Worm (Caenorhabditis elegans) whole organism, midembryonic: ENCODE measurements around the gene lgc-27.
A peak's percentile ranks its signal among the peaks of the same experiment; 100 is the strongest.

ENCODE experiments used
- T22C8.4 ChIP-seq: fragments of 200-800 bp; sonication (Bioruptor generic); IDR thresholded peaks from 2 replicates; pipeline ENCODE4 v1.3.6; 2022; ENCODE audit warnings: missing genetic modification characterization, missing compliant biosample characterization
- cog-1 ChIP-seq: sonication (generic microtip); optimal IDR thresholded peaks from 2 replicates; lab custom pipeline; 2016; ENCODE audit warnings: missing genetic modification characterization, missing compliant biosample characterization
- flt-1 ChIP-seq: fragments of 200-800 bp; sonication (Bioruptor generic); IDR thresholded peaks from 2 replicates; pipeline ENCODE4 v1.3.6; 2022; ENCODE audit warnings: missing genetic modification characterization, missing compliant biosample characterization
- klf-2 ChIP-seq: fragments of 200-800 bp; sonication (Bioruptor generic); conservative IDR thresholded peaks from 2 replicates; pipeline ENCODE4 v1.3.6; 2022; ENCODE audit warnings: missing genetic modification reagents, missing genetic modification characterization, missing compliant biosample characterization
- med-1 ChIP-seq: sonication (generic microtip); optimal IDR thresholded peaks from 2 replicates; lab custom pipeline; 2017; ENCODE audit warnings: missing genetic modification characterization, mild to moderate bottlenecking, missing compliant biosample characterization, antibody characterized with exemption, missing genetic modification reagents; ENCODE audit not compliant: insufficient read depth
- ref-1 ChIP-seq: fragments of 200-800 bp; sonication (Bioruptor generic); conservative IDR thresholded peaks from 2 replicates; pipeline ENCODE4 v1.3.6; 2022; ENCODE audit warnings: missing genetic modification reagents, missing genetic modification characterization, missing compliant biosample characterization
- tab-1 ChIP-seq: fragments of 200-800 bp; sonication (Bioruptor generic); IDR thresholded peaks from 2 replicates; pipeline ENCODE4 v1.3.6; 2022; ENCODE audit warnings: missing genetic modification characterization, missing compliant biosample characterization
- ztf-23 ChIP-seq: fragments of 200-800 bp; sonication (Bioruptor generic); IDR thresholded peaks from 2 replicates; pipeline ENCODE4 v1.3.6; 2022; ENCODE audit warnings: missing genetic modification reagents, missing genetic modification characterization, missing compliant biosample characterization
- ztf-29 ChIP-seq: fragments of 200-800 bp; sonication (Bioruptor generic); IDR thresholded peaks from 2 replicates; pipeline ENCODE4 v1.3.6; 2022; ENCODE audit warnings: missing genetic modification reagents, missing genetic modification characterization, missing compliant biosample characterization

The lgc-27 gene

ce11 chrII:4663186-4663585 lies 14.3 kb downstream of the lgc-27 start, which contains the start of gene T05A7.12:
Gene T05A7.12 (minus strand): TSS chrII:4663286.
- TF ChIP-seq tab-1 (GFP tag; lab: Robert Waterston, UW): no peak
- no peak for TF ChIP-seq flt-1 (GFP tag; lab: Robert Waterston, UW)
- TF ChIP-seq klf-2: no peak
- no peak for TF ChIP-seq T22C8.4 (GFP tag; lab: Robert Waterston, UW)
- no peak for TF ChIP-seq ztf-29 (GFP tag; lab: Robert Waterston, UW)
- TF ChIP-seq cog-1 (tag; lab: Kevin White, UChicago): no peak
- TF ChIP-seq med-1: no peak
- TF ChIP-seq ztf-23 (GFP tag; lab: Robert Waterston, UW): no peak

ce11 chrII:4665359-4665758 lies 16.5 kb downstream of the lgc-27 start, which contains the start of gene T05A7.11:
Gene T05A7.11 (minus strand): TSS chrII:4665459.
- TF ChIP-seq flt-1 (GFP tag; lab: Robert Waterston, UW): no peak
- TF ChIP-seq tab-1 (GFP tag; lab: Robert Waterston, UW): no peak
- no peak for TF ChIP-seq med-1
- no peak for TF ChIP-seq ztf-29 (GFP tag; lab: Robert Waterston, UW)
- TF ChIP-seq T22C8.4 (GFP tag; lab: Robert Waterston, UW): no peak
- TF ChIP-seq ref-1 (GFP tag; lab: Robert Waterston, UW): no peak
- TF ChIP-seq cog-1 (tag; lab: Kevin White, UChicago): no peak
- TF ChIP-seq ztf-23 (GFP tag; lab: Robert Waterston, UW): no peak
- TF ChIP-seq klf-2: no peak

ce11 chrII:4667572-4667971 lies 18.7 kb downstream of the lgc-27 start, which contains the start of gene fut-5:
Gene fut-5 (minus strand): TSS chrII:4667672.
- no peak for TF ChIP-seq flt-1 (GFP tag; lab: Robert Waterston, UW)
- no peak for TF ChIP-seq klf-2
- no peak for TF ChIP-seq ztf-23 (GFP tag; lab: Robert Waterston, UW)
- TF ChIP-seq ztf-29 (GFP tag; lab: Robert Waterston, UW): no peak
- TF ChIP-seq med-1: no peak
- no peak for TF ChIP-seq tab-1 (GFP tag; lab: Robert Waterston, UW)
- TF ChIP-seq cog-1 (tag; lab: Kevin White, UChicago): no peak
- TF ChIP-seq ref-1 (GFP tag; lab: Robert Waterston, UW): no peak
- TF ChIP-seq T22C8.4 (GFP tag; lab: Robert Waterston, UW): no peak

- TF ChIP-seq med-1: no peak
- TF ChIP-seq T22C8.4 (GFP tag; lab: Robert Waterston, UW): no peak
- no peak for TF ChIP-seq tab-1 (GFP tag; lab: Robert Waterston, UW)
- TF ChIP-seq flt-1 (GFP tag; lab: Robert Waterston, UW): no peak
- no peak for TF ChIP-seq ztf-29 (GFP tag; lab: Robert Waterston, UW)
- no peak for TF ChIP-seq klf-2
- no peak for TF ChIP-seq ztf-23 (GFP tag; lab: Robert Waterston, UW)
- TF ChIP-seq ref-1 (GFP tag; lab: Robert Waterston, UW): no peak
- TF ChIP-seq cog-1 (tag; lab: Kevin White, UChicago): no peak
Observed at ce11 chrII:4671692-4672091, 22.8 kb downstream of the lgc-27 start, which contains the start of gene T05A7.6. Gene T05A7.6 (minus strand): TSS chrII:4671792.

- TF ChIP-seq ztf-23 (GFP tag; lab: Robert Waterston, UW): 0 out of 2 replicates have a peak, but pooled peaks have one; percentile 52
- TF ChIP-seq flt-1 (GFP tag; lab: Robert Waterston, UW): 0 out of 2 replicates have a peak, but pooled peaks have one; percentile 37
- TF ChIP-seq klf-2: no peak
- peak; percentile 66 for TF ChIP-seq cog-1 (tag; lab: Kevin White, UChicago)
- TF ChIP-seq ref-1 (GFP tag; lab: Robert Waterston, UW): no peak
- peak; percentile 52 for TF ChIP-seq T22C8.4 (GFP tag; lab: Robert Waterston, UW)
Observed at ce11 chrII:4672584-4673110, 23.8 kb downstream of the lgc-27 start, which contains the start of the genes clec-140 and hmg-11. Gene clec-140 (plus strand): TSS chrII:4673060. Gene hmg-11 (plus strand): TSS chrII:4673085.

ce11 chrII:4673242-4673641 lies 24.4 kb downstream of the lgc-27 start:
- TF ChIP-seq cog-1 (tag; lab: Kevin White, UChicago) (no peak), tab-1 (GFP tag; lab: Robert Waterston, UW) (no peak), med-1 (no peak), flt-1 (GFP tag; lab: Robert Waterston, UW) (no peak), ztf-29 (GFP tag; lab: Robert Waterston, UW) (no peak), ztf-23 (GFP tag; lab: Robert Waterston, UW) (no peak), klf-2 (no peak), ref-1 (GFP tag; lab: Robert Waterston, UW) (no peak), T22C8.4 (GFP tag; lab: Robert Waterston, UW) (no peak)

- TF ChIP-seq ref-1 (GFP tag; lab: Robert Waterston, UW) (no peak), ztf-29 (GFP tag; lab: Robert Waterston, UW) (no peak), klf-2 (no peak), ztf-23 (GFP tag; lab: Robert Waterston, UW) (no peak), tab-1 (GFP tag; lab: Robert Waterston, UW) (no peak), cog-1 (tag; lab: Kevin White, UChicago) (no peak)
Observed at ce11 chrII:4673670-4674069, 24.8 kb downstream of the lgc-27 start.

ce11 chrII:4674188-4674587 lies 25.3 kb downstream of the lgc-27 start:
- TF ChIP-seq klf-2: no peak
- no peak for TF ChIP-seq cog-1 (tag; lab: Kevin White, UChicago)
- TF ChIP-seq T22C8.4 (GFP tag; lab: Robert Waterston, UW): no peak
- no peak for TF ChIP-seq ref-1 (GFP tag; lab: Robert Waterston, UW)

- TF ChIP-seq T22C8.4 (GFP tag; lab: Robert Waterston, UW): no peak
- TF ChIP-seq klf-2: no peak
- TF ChIP-seq ztf-29 (GFP tag; lab: Robert Waterston, UW): no peak
- TF ChIP-seq ref-1 (GFP tag; lab: Robert Waterston, UW): no peak
- TF ChIP-seq flt-1 (GFP tag; lab: Robert Waterston, UW): no peak
- no peak for TF ChIP-seq tab-1 (GFP tag; lab: Robert Waterston, UW)
- no peak for TF ChIP-seq ztf-23 (GFP tag; lab: Robert Waterston, UW)
- no peak for TF ChIP-seq cog-1 (tag; lab: Kevin White, UChicago)
- TF ChIP-seq med-1: no peak
Observed at ce11 chrII:4675481-4675880, 26.6 kb downstream of the lgc-27 start, which contains the start of gene T05A7.3. Gene T05A7.3 (plus strand): TSS chrII:4675781.
